Worm (Caenorhabditis elegans) whole organism, early embryonic: ENCODE measurements around the gene K10D11.6.

Experiments used
- aly-1 ChIP-seq: sonication (generic microtip); optimal IDR thresholded peaks from 2 replicates; lab custom pipeline; 2016; ENCODE audit warnings: missing genetic modification characterization, missing compliant biosample characterization
- ama-1 ChIP-seq: fragments of 150-350 bp; optimal IDR thresholded peaks from 2 replicates; lab custom pipeline; 2014
- ceh-36 ChIP-seq: sonication (generic microtip); optimal IDR thresholded peaks from 2 replicates; lab custom pipeline; 2016; ENCODE audit warnings: missing genetic modification characterization, inconsistent platforms, missing compliant biosample characterization
- flt-1 ChIP-seq: fragments of 200-800 bp; sonication (Bioruptor generic); IDR thresholded peaks from 2 replicates; pipeline ENCODE4 v1.3.6; 2022; ENCODE audit warnings: missing genetic modification characterization, missing compliant biosample characterization
- hnd-1 ChIP-seq: sonication (generic microtip); optimal IDR thresholded peaks from 2 replicates; lab custom pipeline; 2016; ENCODE audit warnings: missing genetic modification characterization, missing compliant biosample characterization
- pes-1 ChIP-seq: fragments of 200-800 bp; sonication (Bioruptor generic); IDR thresholded peaks from 2 replicates; pipeline ENCODE4 v1.3.6; 2022; ENCODE audit warnings: missing genetic modification reagents, missing genetic modification characterization, missing compliant biosample characterization
- sea-1 ChIP-seq: fragments of 200-800 bp; sonication (Bioruptor generic); conservative IDR thresholded peaks from 2 replicates; pipeline ENCODE4 v1.3.6; 2022; ENCODE audit warnings: missing genetic modification characterization, missing compliant biosample characterization
- tbx-37 ChIP-seq: fragments of 200-800 bp; sonication (Bioruptor generic); conservative IDR thresholded peaks from 2 replicates; pipeline ENCODE4 v1.3.6; 2022; ENCODE audit warnings: missing genetic modification reagents, missing genetic modification characterization, missing compliant biosample characterization
- tra-4 ChIP-seq: sonication (generic microtip); optimal IDR thresholded peaks from 2 replicates; lab custom pipeline; 2017; ENCODE audit warnings: missing genetic modification characterization, missing compliant biosample characterization

ce11 chrIV:12991629-12992028 is 2.4 kb upstream of the K10D11.6 start, which contains the start of gene K10D11.5:
- TF ChIP-seq pes-1 (GFP tag; lab: Robert Waterston, UW) (no peak), tbx-37 (GFP tag; lab: Robert Waterston, UW) (no peak), hnd-1 (tag; lab: Kevin White, UChicago) (no peak), ama-1 (lab: Kevin White, UChicago) (no peak), sea-1 (no peak), aly-1 (tag; lab: Kevin White, UChicago) (no peak), ceh-36 (no peak), tra-4 (tag; lab: Kevin White, UChicago) (no peak), flt-1 (GFP tag; lab: Robert Waterston, UW) (no peak)
